Fruit fly (Drosophila melanogaster): ENCODE measurements around the gene Cnx99A.

The Cnx99A gene

DNA sequence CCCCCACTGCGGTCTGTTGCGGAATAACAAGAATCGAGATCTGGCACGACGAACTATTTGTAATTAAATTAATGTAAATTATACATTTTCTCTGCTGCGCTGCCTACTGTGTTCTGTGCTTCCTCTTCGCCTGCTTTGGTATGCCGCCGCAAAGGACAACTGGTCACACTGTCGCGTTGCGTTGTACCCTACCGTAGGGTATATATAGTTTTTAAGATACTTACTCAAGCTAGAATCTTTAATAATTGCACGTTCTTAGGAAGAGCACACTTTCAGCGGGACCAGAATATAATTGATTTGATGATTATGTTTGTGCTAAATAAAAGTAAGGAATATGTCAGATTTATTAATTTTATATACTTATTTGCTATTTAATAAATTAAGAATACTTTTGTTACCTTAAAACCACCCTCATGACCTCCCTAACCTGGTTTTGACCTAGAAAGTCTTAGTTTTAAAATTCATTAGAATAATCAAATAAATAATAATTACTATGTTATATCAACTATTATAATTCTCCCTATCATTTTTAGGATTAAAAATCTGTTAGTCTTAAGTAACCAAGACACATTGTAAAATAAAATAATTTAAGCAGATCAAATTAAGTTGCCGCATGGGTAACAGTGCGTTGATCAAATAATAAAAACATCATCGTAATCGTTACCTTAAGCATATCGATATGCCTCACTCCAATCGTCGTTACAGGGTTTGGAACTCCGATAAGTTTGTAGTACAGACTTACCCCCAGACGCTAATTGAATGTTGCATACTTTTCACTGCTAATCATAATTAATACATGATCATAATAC is at the start of gene Cnx99A:
Cnx99A (minus strand) TSS at position 164 of the 809 bp plus-strand sequence.
- TF ChIP-seq Jra (GFP tag; optimal IDR thresholded peaks at IDR 0.05) (peak; percentile 19), brk (GFP tag; optimal IDR thresholded peaks at IDR 0.05) (peak; percentile 72), pan (optimal IDR thresholded peaks at IDR 0.05) (peak; percentile 27), Vsx2 (GFP tag; optimal IDR thresholded peaks at IDR 0.05; ENCODE audit: partially characterized antibody) (peak; percentile 0), dmrt93B (GFP tag; optimal IDR thresholded peaks at IDR 0.05) (peak; percentile 45), foxo (GFP tag; optimal IDR thresholded peaks at IDR 0.05) (peak in 1 of 2 experiments; percentile 79), Hnf4 (GFP tag; optimal IDR thresholded peaks at IDR 0.05) (peak; percentile 77), ey (GFP tag; optimal IDR thresholded peaks at IDR 0.05) (peak; percentile 49), OdsH (GFP tag; optimal IDR thresholded peaks at IDR 0.05) (peak; percentile 61), psq (GFP tag; optimal IDR thresholded peaks at IDR 0.05) (peak; percentile 67), rgr (GFP tag; optimal IDR thresholded peaks at IDR 0.05) (peak; percentile 81), fru (GFP tag; optimal IDR thresholded peaks at IDR 0.05) (peak; percentile 56), HLH106 (tag; optimal IDR thresholded peaks at IDR 0.05) (peak; percentile 83), CG9705 (GFP tag; optimal IDR thresholded peaks at IDR 0.05) (peak; percentile 42), Hr83 (GFP tag; optimal IDR thresholded peaks at IDR 0.05; ENCODE audit: poor library complexity, severe bottlenecking) (peak; percentile 74), br (GFP tag; optimal IDR thresholded peaks at IDR 0.05) (peak; percentile 61), h (GFP tag; optimal IDR thresholded peaks at IDR 0.05) (peak; percentile 70), sage (GFP tag; optimal IDR thresholded peaks at IDR 0.05) (peak; percentile 53), Myc (optimal IDR thresholded peaks at IDR 0.05) (peak; percentile 66), Sp1 (GFP tag; optimal IDR thresholded peaks at IDR 0.05) (peak; percentile 78), woc (GFP tag; optimal IDR thresholded peaks at IDR 0.05) (peak; percentile 79), sv (GFP tag; optimal IDR thresholded peaks at IDR 0.05) (peak; percentile 59)

DNA sequence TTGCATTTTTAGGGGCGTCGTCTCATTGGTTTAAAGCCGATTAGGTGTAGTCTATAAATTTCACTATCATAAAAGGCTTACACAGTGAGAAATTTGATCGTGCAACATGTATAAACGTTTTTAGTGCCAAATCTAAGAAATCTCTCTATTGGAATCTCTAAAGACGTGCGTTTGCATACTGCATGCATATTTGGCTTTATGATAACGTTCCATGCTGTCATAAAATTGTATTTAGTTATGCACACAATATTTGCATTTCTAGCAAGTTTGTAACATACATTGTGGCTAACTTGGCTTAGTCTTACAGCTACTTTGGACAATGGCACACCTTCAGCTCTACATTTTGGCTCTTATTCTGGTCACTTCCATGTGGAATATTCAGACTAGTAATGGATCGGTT is 49.6 kb upstream of the Cnx99A start, which contains the start of gene CG45546:
CG45546 (plus strand) TSS at position 301 of the 400 bp plus-strand sequence.
- TF ChIP-seq Rel (GFP tag; optimal IDR thresholded peaks at IDR 0.05) (no peak), Rel (tag; optimal IDR thresholded peaks at IDR 0.05) (no peak), fru (GFP tag; optimal IDR thresholded peaks at IDR 0.05) (no peak), CG9705 (GFP tag; optimal IDR thresholded peaks at IDR 0.05) (no peak), sage (GFP tag; optimal IDR thresholded peaks at IDR 0.05) (no peak), psq (GFP tag; optimal IDR thresholded peaks at IDR 0.05) (no peak), Dif (GFP tag; optimal IDR thresholded peaks at IDR 0.05; ENCODE audit: partially characterized antibody) (no peak), sv (GFP tag; optimal IDR thresholded peaks at IDR 0.05) (no peak), dsf (GFP tag; optimal IDR thresholded peaks at IDR 0.05; ENCODE audit: borderline replicate concordance) (no peak), HLH106 (tag; optimal IDR thresholded peaks at IDR 0.05) (no peak), CG32264 (GFP tag; optimal IDR thresholded peaks at IDR 0.05) (no peak), CrebA (GFP tag; optimal IDR thresholded peaks at IDR 0.05; ENCODE audit: borderline replicate concordance) (no peak), rgr (GFP tag; optimal IDR thresholded peaks at IDR 0.05) (no peak), brk (GFP tag; optimal IDR thresholded peaks at IDR 0.05) (no peak), GATAd (GFP tag; optimal IDR thresholded peaks at IDR 0.05) (no peak), Myc (optimal IDR thresholded peaks at IDR 0.05) (no peak), Mio (GFP tag; optimal IDR thresholded peaks at IDR 0.05) (no peak), N (GFP tag; optimal IDR thresholded peaks at IDR 0.05) (no peak), Vsx2 (GFP tag; optimal IDR thresholded peaks at IDR 0.05; ENCODE audit: partially characterized antibody) (no peak)

DNA sequence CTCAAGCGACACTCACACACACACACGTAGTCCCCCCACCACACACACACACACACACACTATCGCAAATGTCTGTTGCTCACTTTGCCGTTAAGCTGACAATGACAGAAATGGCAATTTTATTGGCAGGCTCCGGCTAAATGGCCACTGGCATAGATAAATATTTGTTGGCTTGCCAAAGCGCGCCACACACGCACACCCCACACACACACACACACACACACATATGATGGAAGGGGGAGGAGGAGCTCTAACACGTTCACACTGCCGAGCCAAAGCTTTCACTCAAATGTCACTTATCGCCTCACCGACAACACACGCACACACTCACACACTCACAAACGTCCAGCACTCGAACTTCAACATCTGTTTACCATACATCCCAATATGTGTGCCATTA is 42.9 kb upstream of the Cnx99A start:
- peak; percentile 95 for TF ChIP-seq Dfd (GFP tag; optimal IDR thresholded peaks at IDR 0.05)
- TF ChIP-seq tai (GFP tag; optimal IDR thresholded peaks at IDR 0.05): no peak

dm6 chr3R:29353487-29353886 is 34.0 kb upstream of the Cnx99A start:
- no peak for TF ChIP-seq N (GFP tag; optimal IDR thresholded peaks at IDR 0.05)
- TF ChIP-seq Hnf4 (GFP tag; optimal IDR thresholded peaks at IDR 0.05): no peak
- no peak for TF ChIP-seq tai (GFP tag; optimal IDR thresholded peaks at IDR 0.05)
- TF ChIP-seq Rel (GFP tag; optimal IDR thresholded peaks at IDR 0.05): no peak
- no peak for TF ChIP-seq Rel (tag; optimal IDR thresholded peaks at IDR 0.05)
- TF ChIP-seq fru (GFP tag; optimal IDR thresholded peaks at IDR 0.05): no peak
- no peak for TF ChIP-seq pan (optimal IDR thresholded peaks at IDR 0.05)
- TF ChIP-seq Vsx2 (GFP tag; optimal IDR thresholded peaks at IDR 0.05; ENCODE audit: partially characterized antibody): no peak
- no peak for TF ChIP-seq jim (GFP tag; optimal IDR thresholded peaks at IDR 0.05)
- TF ChIP-seq Myc (optimal IDR thresholded peaks at IDR 0.05): no peak
- no peak for TF ChIP-seq woc (GFP tag; optimal IDR thresholded peaks at IDR 0.05)
- no peak for TF ChIP-seq h (GFP tag; optimal IDR thresholded peaks at IDR 0.05)
- TF ChIP-seq dmrt93B (GFP tag; optimal IDR thresholded peaks at IDR 0.05): no peak
- TF ChIP-seq CG9705 (GFP tag; optimal IDR thresholded peaks at IDR 0.05): no peak
- TF ChIP-seq lola (GFP tag; optimal IDR thresholded peaks at IDR 0.05): no peak
- TF ChIP-seq dsf (GFP tag; optimal IDR thresholded peaks at IDR 0.05; ENCODE audit: borderline replicate concordance): no peak
- no peak for TF ChIP-seq Dif (GFP tag; optimal IDR thresholded peaks at IDR 0.05; ENCODE audit: partially characterized antibody)

All from whole organism, wandering third instar larva.